Worm (Caenorhabditis elegans) whole organism, young adult: ENCODE measurements around the gene str-250.
A peak's percentile ranks its signal among the peaks of the same experiment; 100 is the strongest.

Source experiments
- B0019.2 ChIP-seq: fragments of 200-800 bp; sonication (Bioruptor generic); conservative IDR thresholded peaks from 2 replicates; pipeline ENCODE4 v1.3.6; 2022; ENCODE audit warnings: missing genetic modification reagents, missing genetic modification characterization, missing compliant biosample characterization
- C06A6.2 ChIP-seq: fragments of 200-800 bp; sonication (Bioruptor generic); conservative IDR thresholded peaks from 2 replicates; pipeline ENCODE4 v1.3.6; 2022; ENCODE audit warnings: missing genetic modification characterization, missing compliant biosample characterization
- C17E4.6 ChIP-seq: fragments of 200-800 bp; sonication (Bioruptor generic); IDR thresholded peaks from 2 replicates; pipeline ENCODE4 v1.3.6; 2022; ENCODE audit warnings: missing genetic modification reagents, missing genetic modification characterization, missing compliant biosample characterization
- F10E7.11 ChIP-seq: sonication (generic microtip); optimal IDR thresholded peaks from 2 replicates; lab custom pipeline; 2017; ENCODE audit warnings: mild to moderate bottlenecking, missing genetic modification characterization, moderate library complexity, missing compliant biosample characterization
- F57C9.4 ChIP-seq: sonication (generic microtip); optimal IDR thresholded peaks from 2 replicates; lab custom pipeline; 2017; ENCODE audit warnings: mild to moderate bottlenecking, missing genetic modification characterization, missing compliant biosample characterization
- Y53F4B.3 ChIP-seq: fragments of 200-800 bp; sonication (Bioruptor generic); IDR thresholded peaks from 2 replicates; pipeline ENCODE4 v1.3.6; 2022; ENCODE audit warnings: missing genetic modification reagents, missing genetic modification characterization, missing compliant biosample characterization
- Y56A3A.18 ChIP-seq: fragments of 200-800 bp; sonication (Bioruptor generic); IDR thresholded peaks from 2 replicates; pipeline ENCODE4 v1.3.6; 2022; ENCODE audit warnings: missing genetic modification reagents, missing genetic modification characterization, missing compliant biosample characterization
- Y79H2A.3 ChIP-seq: fragments of 200-800 bp; sonication (Bioruptor generic); conservative IDR thresholded peaks from 2 replicates; pipeline ENCODE4 v1.3.6; 2022; ENCODE audit warnings: missing genetic modification reagents, missing genetic modification characterization, missing compliant biosample characterization
- aptf-2 ChIP-seq: fragments of 200-800 bp; sonication (Bioruptor generic); conservative IDR thresholded peaks from 2 replicates; pipeline ENCODE4 v1.3.6; 2022; ENCODE audit warnings: missing genetic modification reagents, missing genetic modification characterization, missing compliant biosample characterization
- bed-1 ChIP-seq: fragments of 200-800 bp; sonication (Bioruptor generic); IDR thresholded peaks from 2 replicates; pipeline ENCODE4 v1.3.6; 2022; ENCODE audit warnings: missing genetic modification reagents, missing genetic modification characterization, missing compliant biosample characterization
- cebp-1 ChIP-seq, 2 experiments: fragments of 200-800 bp in 1 of 2; sonication (Bioruptor generic) in 1 of 2; sonication (generic microtip) in 1 of 2; IDR thresholded peaks in 1 of 2; optimal IDR thresholded peaks in 1 of 2; 2 replicates each; pipeline versions ENCODE4 v1.3.6 to Lab custom; 2017 to 2022; ENCODE audit warnings: missing compliant biosample characterization in 2 of 2, missing genetic modification characterization in 2 of 2, mild to moderate bottlenecking in 1 of 2, missing genetic modification reagents in 1 of 2, moderate library complexity in 1 of 2
- ceh-100 ChIP-seq: fragments of 200-800 bp; sonication (Bioruptor generic); IDR thresholded peaks from 2 replicates; pipeline ENCODE4 v1.3.6; 2022; ENCODE audit warnings: missing genetic modification reagents, missing genetic modification characterization, missing compliant biosample characterization
- ceh-40 ChIP-seq: fragments of 200-800 bp; sonication (Bioruptor generic); IDR thresholded peaks from 2 replicates; pipeline ENCODE4 v1.3.6; 2022; ENCODE audit warnings: missing genetic modification characterization, missing compliant biosample characterization
- ceh-91 ChIP-seq: fragments of 200-800 bp; sonication (Bioruptor generic); IDR thresholded peaks from 2 replicates; pipeline ENCODE4 v1.3.6; 2022; ENCODE audit warnings: missing genetic modification reagents, missing genetic modification characterization, missing compliant biosample characterization
- chd-7 ChIP-seq: sonication (generic microtip); optimal IDR thresholded peaks from 2 replicates; lab custom pipeline; 2016; ENCODE audit warnings: mild to moderate bottlenecking, missing genetic modification characterization, moderate library complexity, missing compliant biosample characterization
- efl-1 ChIP-seq: fragments of 150-350 bp; optimal IDR thresholded peaks from 2 replicates; lab custom pipeline; 2014; ENCODE audit warnings: missing biosample characterization, missing genetic modification reagents, missing genetic modification characterization
- him-1 ChIP-seq: sonication (generic microtip); optimal IDR thresholded peaks from 2 replicates; lab custom pipeline; 2016; ENCODE audit warnings: missing genotype, missing genetic modification reagents, missing genetic modification characterization, missing compliant biosample characterization
- hrde-1 ChIP-seq: sonication (generic microtip); optimal IDR thresholded peaks from 2 replicates; lab custom pipeline; 2016; ENCODE audit warnings: missing genetic modification characterization, mild to moderate bottlenecking, missing compliant biosample characterization, moderate library complexity, missing genotype, missing genetic modification reagents, borderline replicate concordance
- lir-1 ChIP-seq: fragments of 200-800 bp; sonication (Bioruptor generic); conservative IDR thresholded peaks from 2 replicates; pipeline ENCODE4 v1.3.6; 2022; ENCODE audit warnings: missing genetic modification reagents, missing genetic modification characterization, missing compliant biosample characterization
- madf-8 ChIP-seq: fragments of 200-800 bp; sonication (Bioruptor generic); conservative IDR thresholded peaks from 2 replicates; pipeline ENCODE4 v1.3.6; 2022; ENCODE audit warnings: missing genetic modification reagents, missing genetic modification characterization, missing compliant biosample characterization
- mel-28 ChIP-seq: sonication (generic microtip); optimal IDR thresholded peaks from 2 replicates; lab custom pipeline; 2016; ENCODE audit warnings: borderline replicate concordance, mild to moderate bottlenecking, missing genetic modification characterization, missing compliant biosample characterization
- mxl-1 ChIP-seq: sonication (generic microtip); optimal IDR thresholded peaks from 2 replicates; lab custom pipeline; 2016; ENCODE audit warnings: missing genetic modification characterization, missing compliant biosample characterization
- nfya-2 ChIP-seq: fragments of 200-800 bp; sonication (Bioruptor generic); IDR thresholded peaks from 2 replicates; pipeline ENCODE4 v1.3.6; 2022; ENCODE audit warnings: missing genetic modification reagents, missing genetic modification characterization, missing compliant biosample characterization
- nhr-179 ChIP-seq: sonication (generic microtip); optimal IDR thresholded peaks from 2 replicates; lab custom pipeline; 2016; ENCODE audit warnings: mild to moderate bottlenecking, missing genetic modification characterization, missing compliant biosample characterization
- nhr-90 ChIP-seq: sonication (generic microtip); optimal IDR thresholded peaks from 2 replicates; lab custom pipeline; 2016; ENCODE audit warnings: missing genotype, mild to moderate bottlenecking, missing genetic modification characterization, missing compliant biosample characterization
- pbrm-1 ChIP-seq: fragments of 200-800 bp; sonication (Bioruptor generic); IDR thresholded peaks from 2 replicates; pipeline ENCODE4 v1.3.6; 2022; ENCODE audit warnings: missing genetic modification reagents, missing genetic modification characterization, missing compliant biosample characterization
- pha-4 ChIP-seq: fragments of 150-350 bp; sonication (generic microtip); optimal IDR thresholded peaks from 2 replicates; lab custom pipeline; 2014; ENCODE audit warnings: missing biosample characterization, missing genetic modification reagents, missing genetic modification characterization
- repo-1 ChIP-seq: sonication (generic microtip); optimal IDR thresholded peaks from 2 replicates; lab custom pipeline; 2017; ENCODE audit warnings: mild to moderate bottlenecking, missing genetic modification characterization, missing compliant biosample characterization
- sea-2 ChIP-seq: fragments of 200-800 bp; sonication (Bioruptor generic); IDR thresholded peaks from 2 replicates; pipeline ENCODE4 v1.3.6; 2022; ENCODE audit warnings: missing genetic modification characterization, missing compliant biosample characterization
- somi-1 ChIP-seq: fragments of 200-800 bp; sonication (Bioruptor generic); optimal IDR thresholded peaks from 2 replicates; lab custom pipeline; 2018; ENCODE audit warnings: mild to moderate bottlenecking, missing genetic modification characterization, missing compliant biosample characterization
- tbx-9 ChIP-seq: sonication (generic microtip); optimal IDR thresholded peaks from 2 replicates; lab custom pipeline; 2016; ENCODE audit warnings: borderline replicate concordance, missing genetic modification characterization, inconsistent platforms, missing compliant biosample characterization
- unc-62 ChIP-seq: fragments of 150-350 bp; optimal IDR thresholded peaks from 2 replicates; lab custom pipeline; 2014; ENCODE audit warnings: missing biosample characterization, missing genetic modification reagents, missing genetic modification characterization
- xnd-1 ChIP-seq: sonication (generic microtip); optimal IDR thresholded peaks from 2 replicates; lab custom pipeline; 2016; ENCODE audit warnings: missing genotype, missing genetic modification reagents, missing genetic modification characterization, missing compliant biosample characterization
- zim-3 ChIP-seq: sonication (generic microtip); optimal IDR thresholded peaks from 2 replicates; lab custom pipeline; 2017; ENCODE audit warnings: mild to moderate bottlenecking, missing genetic modification characterization, moderate library complexity, missing compliant biosample characterization
- ztf-25 ChIP-seq: fragments of 200-800 bp; sonication (Bioruptor generic); IDR thresholded peaks from 2 replicates; pipeline ENCODE4 v1.3.6; 2022; ENCODE audit warnings: missing genetic modification reagents, missing genetic modification characterization, missing compliant biosample characterization
- ztf-6 ChIP-seq: fragments of 200-800 bp; sonication (Bioruptor generic); IDR thresholded peaks from 2 replicates; pipeline ENCODE4 v1.3.6; 2022; ENCODE audit warnings: missing genetic modification reagents, missing genetic modification characterization, missing compliant biosample characterization

The str-250 gene

ce11 chrV:13953191-13953590 is 34.8 kb downstream of the str-250 start, which contains the start of gene R10D12.8:
TSS of gene R10D12.8 (minus strand) at chrV:13953291.
- TF ChIP-seq F10E7.11 (tag; lab: Kevin White, UChicago) (no peak), nfya-2 (GFP tag; lab: Robert Waterston, UW) (no peak), chd-7 (no peak), B0019.2 (no peak), lir-1 (GFP tag; lab: Robert Waterston, UW) (no peak), mxl-1 (tag; lab: Kevin White, UChicago) (no peak), ztf-6 (no peak), efl-1 (GFP tag; lab: Kevin White, UChicago) (no peak), repo-1 (tag; lab: Kevin White, UChicago) (no peak), cebp-1 (GFP tag; IDR thresholded peaks at IDR 0.05; lab: Robert Waterston, UW) (no peak), cebp-1 (tag; optimal IDR thresholded peaks at IDR 0.05; lab: Kevin White, UChicago) (no peak), ceh-100 (GFP tag; lab: Robert Waterston, UW) (no peak)

ce11 chrV:13954056-13954455 is 35.6 kb downstream of the str-250 start, which contains the start of gene swt-6:
TSS of gene swt-6 (plus strand) at chrV:13954356.
- TF ChIP-seq C06A6.2 = no peak
- no peak for TF ChIP-seq C17E4.6 (GFP tag; lab: Robert Waterston, UW)
- TF ChIP-seq mel-28 (tag; lab: Kevin White, UChicago) = no peak
- TF ChIP-seq ztf-25 = no peak
- TF ChIP-seq madf-8 (GFP tag; lab: Robert Waterston, UW) = no peak
- TF ChIP-seq hrde-1 (tag; lab: Kevin White, UChicago) = no peak
- no peak for TF ChIP-seq F57C9.4 (tag; lab: Kevin White, UChicago)
- TF ChIP-seq pbrm-1 (GFP tag; lab: Robert Waterston, UW) = no peak
- TF ChIP-seq aptf-2 = no peak
- no peak for TF ChIP-seq cebp-1 (GFP tag; IDR thresholded peaks at IDR 0.05; lab: Robert Waterston, UW)
- TF ChIP-seq cebp-1 (tag; optimal IDR thresholded peaks at IDR 0.05; lab: Kevin White, UChicago) = no peak
- no peak for TF ChIP-seq zim-3 (tag; lab: Kevin White, UChicago)

- peak; percentile 63 for TF ChIP-seq unc-62
- TF ChIP-seq him-1 (tag; lab: Kevin White, UChicago) = no peak
Observed at ce11 chrV:13955370-13956089, 37.1 kb downstream of the str-250 start.

DNA sequence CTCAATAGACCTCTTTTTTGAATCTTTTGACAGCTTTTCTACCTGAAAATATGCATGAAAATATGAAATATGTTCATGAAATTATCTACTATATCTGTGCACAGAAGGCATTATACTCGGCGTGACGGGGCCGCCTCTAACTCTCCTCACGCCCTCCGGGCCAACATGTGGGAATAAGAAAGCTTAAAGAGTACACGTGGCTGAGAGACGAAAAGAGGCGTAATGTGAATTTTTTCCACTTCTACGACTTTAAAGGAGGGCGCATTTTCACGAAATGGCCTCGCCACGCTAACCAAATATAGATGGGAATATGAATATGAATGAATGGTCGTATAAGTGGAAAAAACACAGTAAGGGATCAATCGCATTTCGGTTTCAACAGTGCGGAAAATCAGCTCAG is 39.2 kb downstream of the str-250 start:
- no peak for TF ChIP-seq madf-8 (GFP tag; lab: Robert Waterston, UW)
- TF ChIP-seq sea-2 (GFP tag; lab: Robert Waterston, UW) = no peak
- TF ChIP-seq efl-1 (GFP tag; lab: Kevin White, UChicago) = no peak
- TF ChIP-seq ceh-91 (GFP tag; lab: Robert Waterston, UW) = no peak
- no peak for TF ChIP-seq nhr-90 (tag; lab: Kevin White, UChicago)
- no peak for TF ChIP-seq Y53F4B.3 (GFP tag; lab: Robert Waterston, UW)
- no peak for TF ChIP-seq somi-1 (GFP tag; lab: Kevin White, UChicago)
- TF ChIP-seq nhr-179 (tag; lab: Kevin White, UChicago) = no peak

- no peak for TF ChIP-seq xnd-1 (tag; lab: Kevin White, UChicago)
- TF ChIP-seq pha-4 (tag; lab: Kevin White, UChicago) = no peak
- no peak for TF ChIP-seq Y56A3A.18 (GFP tag; lab: Robert Waterston, UW)
- no peak for TF ChIP-seq ceh-40 (GFP tag; lab: Robert Waterston, UW)
- no peak for TF ChIP-seq bed-1 (GFP tag; lab: Robert Waterston, UW)
- TF ChIP-seq tbx-9 (tag; lab: Kevin White, UChicago) = no peak
- TF ChIP-seq C06A6.2 = no peak
- no peak for TF ChIP-seq Y79H2A.3 (GFP tag; lab: Robert Waterston, UW)
- no peak for TF ChIP-seq sea-2 (GFP tag; lab: Robert Waterston, UW)
- no peak for TF ChIP-seq lir-1 (GFP tag; lab: Robert Waterston, UW)
- TF ChIP-seq, all 124 proteins: peak for 0
Observed at ce11 chrV:13958247-13958646, 39.8 kb downstream of the str-250 start, which contains the start of gene R10D12.10. TSS of gene R10D12.10 (minus strand) at chrV:13958347.
